Fruit fly (Drosophila melanogaster) whole organism, embryonic: ENCODE measurements around the gene Mettl5.
A peak's percentile ranks its signal among the peaks of the same experiment; 100 is the strongest.

Experiments
- Ada2b ChIP-seq: fragments of 200-800 bp; sonication (Bioruptor generic); IDR thresholded peaks from 2 replicates; pipeline ENCODE4 v1.3.6; 2022; ENCODE audit warnings: missing biosample characterization, missing genetic modification characterization
- Adf1 ChIP-seq: fragments of 200-800 bp; sonication (Bioruptor generic); IDR thresholded peaks from 2 replicates; pipeline ENCODE4 v1.3.6; 2022; ENCODE audit warnings: missing biosample characterization, missing genetic modification characterization
- Aef1 ChIP-seq: fragments of 200-800 bp; sonication (Bioruptor generic); IDR thresholded peaks from 3 replicates; pipeline ENCODE4 v1.3.6; 2022; ENCODE audit warnings: missing biosample characterization, missing genetic modification characterization
- Antp ChIP-seq: fragments of 200-800 bp; sonication (Bioruptor generic); optimal IDR thresholded peaks from 3 replicates; lab custom pipeline; 2016; ENCODE audit warnings: missing biosample characterization, missing genetic modification characterization
- Atf6 ChIP-seq: fragments of 200-800 bp; sonication (Bioruptor generic); IDR thresholded peaks from 2 replicates; pipeline ENCODE4 v1.3.6; 2022; ENCODE audit warnings: missing biosample characterization, missing genetic modification characterization
- BtbVII ChIP-seq: fragments of 200-800 bp; sonication (Bioruptor generic); optimal IDR thresholded peaks from 3 replicates; lab custom pipeline; 2017; ENCODE audit warnings: missing biosample characterization, mild to moderate bottlenecking, missing genetic modification characterization
- CG10147 ChIP-seq: fragments of 200-800 bp; sonication (Bioruptor generic); optimal IDR thresholded peaks from 2 replicates; lab custom pipeline; 2019; ENCODE audit warnings: missing biosample characterization, mild to moderate bottlenecking, missing genetic modification characterization, moderate library complexity
- CG10274 ChIP-seq: fragments of 200-800 bp; sonication (Bioruptor generic); optimal IDR thresholded peaks from 3 replicates; lab custom pipeline; 2017; ENCODE audit warnings: missing biosample characterization, mild to moderate bottlenecking, missing genetic modification characterization
- CG12236 ChIP-seq: fragments of 200-800 bp; sonication (Bioruptor generic); optimal IDR thresholded peaks from 2 replicates; lab custom pipeline; 2016; ENCODE audit warnings: missing biosample characterization, missing genetic modification characterization
- CG12391 ChIP-seq: fragments of 200-800 bp; sonication (Bioruptor generic); optimal IDR thresholded peaks from 3 replicates; lab custom pipeline; 2018; ENCODE audit warnings: missing biosample characterization, mild to moderate bottlenecking, missing genetic modification characterization, moderate library complexity
- CG13296 ChIP-seq: fragments of 200-800 bp; sonication (Bioruptor generic); optimal IDR thresholded peaks from 3 replicates; lab custom pipeline; 2018; ENCODE audit warnings: missing biosample characterization, mild to moderate bottlenecking, missing genetic modification characterization
- CG14667 ChIP-seq: fragments of 200-800 bp; sonication (Bioruptor generic); IDR thresholded peaks from 2 replicates; pipeline ENCODE4 v1.3.6; 2022; ENCODE audit warnings: missing biosample characterization, missing genetic modification characterization
- CG15011 ChIP-seq: fragments of 200-800 bp; sonication (Bioruptor generic); optimal IDR thresholded peaks from 3 replicates; lab custom pipeline; 2018; ENCODE audit warnings: missing biosample characterization, mild to moderate bottlenecking, missing genetic modification characterization
- CG16813 ChIP-seq: fragments of 200-800 bp; sonication (Bioruptor generic); IDR thresholded peaks from 3 replicates; pipeline ENCODE4 v1.3.6; 2022; ENCODE audit warnings: missing biosample characterization, missing genetic modification characterization; ENCODE audit not compliant: partially characterized antibody
- CG17802 ChIP-seq: fragments of 200-800 bp; sonication (Bioruptor generic); optimal IDR thresholded peaks from 2 replicates; lab custom pipeline; 2018; ENCODE audit warnings: missing biosample characterization, mild to moderate bottlenecking, missing genetic modification characterization, moderate library complexity
- CG17912 ChIP-seq: fragments of 200-800 bp; sonication (Bioruptor generic); optimal IDR thresholded peaks from 2 replicates; lab custom pipeline; 2018; ENCODE audit warnings: missing biosample characterization, mild to moderate bottlenecking, missing genetic modification characterization
- CG18262 ChIP-seq: fragments of 200-800 bp; optimal IDR thresholded peaks from 3 replicates; lab custom pipeline; 2019; ENCODE audit warnings: missing biosample characterization, mild to moderate bottlenecking, missing genetic modification characterization, moderate library complexity
- CG18599 ChIP-seq: fragments of 200-800 bp; sonication (Bioruptor generic); optimal IDR thresholded peaks from 3 replicates; lab custom pipeline; 2017; ENCODE audit warnings: missing biosample characterization, missing genetic modification characterization, mild to moderate bottlenecking, moderate library complexity, missing genetic modification reagents
- CG2712 ChIP-seq: fragments of 200-800 bp; optimal IDR thresholded peaks from 3 replicates; lab custom pipeline; 2019; ENCODE audit warnings: missing biosample characterization, mild to moderate bottlenecking, missing genetic modification characterization, moderate library complexity
- CG30403 ChIP-seq: fragments of 200-800 bp; sonication (Bioruptor generic); optimal IDR thresholded peaks from 3 replicates; lab custom pipeline; 2016; ENCODE audit warnings: missing biosample characterization, missing genetic modification characterization
- CG31224 ChIP-seq: fragments of 200-800 bp; sonication (Bioruptor generic); IDR thresholded peaks from 2 replicates; pipeline ENCODE4 v1.3.6; 2022; ENCODE audit warnings: missing biosample characterization, missing genetic modification characterization
- CG7556 ChIP-seq: fragments of 200-800 bp; sonication (Bioruptor generic); optimal IDR thresholded peaks from 2 replicates; lab custom pipeline; 2017; ENCODE audit warnings: missing biosample characterization, mild to moderate bottlenecking, missing genetic modification characterization
- CG7839 ChIP-seq: fragments of 200-800 bp; sonication (Bioruptor generic); optimal IDR thresholded peaks from 3 replicates; lab custom pipeline; 2018; ENCODE audit warnings: missing biosample characterization, mild to moderate bottlenecking, missing genetic modification characterization, moderate library complexity
- Doc2 ChIP-seq: fragments of 200-800 bp; sonication (Bioruptor generic); IDR thresholded peaks from 2 replicates; pipeline ENCODE4 v1.3.6; 2022; ENCODE audit warnings: missing biosample characterization, missing genetic modification characterization
- Dref ChIP-seq: fragments of 200-800 bp; sonication (Bioruptor generic); IDR thresholded peaks from 2 replicates; pipeline ENCODE4 v1.3.6; 2022; ENCODE audit warnings: missing biosample characterization, missing genetic modification characterization
- Eip74EF ChIP-seq, 2 experiments: fragments of 200-800 bp in 1 of 2; fragments of >200 bp in 1 of 2; sonication (Bioruptor generic) in 1 of 2; optimal IDR thresholded peaks; 2 replicates each; lab custom pipeline; 2017 to 2019; ENCODE audit warnings: missing biosample characterization in 2 of 2, missing genetic modification characterization in 2 of 2, mild to moderate bottlenecking in 1 of 2, moderate library complexity in 1 of 2
- Fer2 ChIP-seq: fragments of 200-800 bp; sonication (Bioruptor generic); optimal IDR thresholded peaks from 2 replicates; lab custom pipeline; 2018; ENCODE audit warnings: missing biosample characterization, mild to moderate bottlenecking, missing genetic modification characterization, moderate library complexity
- HHEX ChIP-seq: fragments of 200-800 bp; sonication (Bioruptor generic); optimal IDR thresholded peaks from 3 replicates; lab custom pipeline; 2017; ENCODE audit warnings: missing biosample characterization, mild to moderate bottlenecking, missing genetic modification characterization, missing genetic modification reagents
- HmgZ ChIP-seq: fragments of 200-800 bp; sonication (Bioruptor generic); optimal IDR thresholded peaks from 2 replicates; lab custom pipeline; 2018; ENCODE audit warnings: missing biosample characterization, mild to moderate bottlenecking, missing genetic modification characterization
- Lim3 ChIP-seq: fragments of 200-800 bp; sonication (Bioruptor generic); IDR thresholded peaks from 2 replicates; pipeline ENCODE4 v1.3.6; 2022; ENCODE audit warnings: missing biosample characterization, missing genetic modification characterization
- Max ChIP-seq: fragments of 200-800 bp; sonication (Bioruptor generic); optimal IDR thresholded peaks from 2 replicates; lab custom pipeline; 2016; ENCODE audit warnings: missing biosample characterization, mild to moderate bottlenecking, missing genetic modification characterization
- Sox102F ChIP-seq: fragments of 200-800 bp; sonication (Bioruptor generic); optimal IDR thresholded peaks from 2 replicates; lab custom pipeline; 2018; ENCODE audit warnings: missing biosample characterization, mild to moderate bottlenecking, missing genetic modification characterization, moderate library complexity
- aop ChIP-seq: fragments of 200-800 bp; sonication (Bioruptor generic); IDR thresholded peaks from 2 replicates; pipeline ENCODE4 v1.3.6; 2022; ENCODE audit warnings: missing biosample characterization, missing genetic modification characterization
- danr ChIP-seq: fragments of 200-800 bp; sonication (Bioruptor generic); IDR thresholded peaks from 2 replicates; pipeline ENCODE4 v1.3.6; 2022; ENCODE audit warnings: missing biosample characterization, missing genetic modification characterization
- dmrt99B ChIP-seq: fragments of 200-800 bp; sonication (Bioruptor generic); optimal IDR thresholded peaks from 2 replicates; lab custom pipeline; 2018; ENCODE audit warnings: missing biosample characterization, mild to moderate bottlenecking, missing genetic modification characterization, moderate library complexity
- ems ChIP-seq: fragments of 200-800 bp; sonication (Bioruptor generic); optimal IDR thresholded peaks from 3 replicates; lab custom pipeline; 2016; ENCODE audit warnings: missing biosample characterization, missing genetic modification characterization
- gce ChIP-seq: fragments of 200-800 bp; sonication (Bioruptor generic); IDR thresholded peaks from 3 replicates; pipeline ENCODE4 v1.3.6; 2022; ENCODE audit warnings: missing biosample characterization, missing genetic modification characterization
- gfzf ChIP-seq: fragments of 200-800 bp; sonication (Bioruptor generic); optimal IDR thresholded peaks from 2 replicates; lab custom pipeline; 2016; ENCODE audit warnings: missing biosample characterization, mild to moderate bottlenecking, missing genetic modification characterization, moderate library complexity
- grn ChIP-seq: fragments of 200-800 bp; sonication (Bioruptor generic); optimal IDR thresholded peaks from 3 replicates; lab custom pipeline; 2017; ENCODE audit warnings: missing biosample characterization, missing genetic modification characterization
- inv ChIP-seq: fragments of 200-800 bp; sonication (Bioruptor generic); IDR thresholded peaks from 2 replicates; pipeline ENCODE4 v1.3.6; 2022; ENCODE audit warnings: missing biosample characterization, missing genetic modification characterization; ENCODE audit not compliant: partially characterized antibody
- luna ChIP-seq: fragments of 200-800 bp; sonication (Bioruptor generic); optimal IDR thresholded peaks from 2 replicates; lab custom pipeline; 2016; ENCODE audit warnings: missing biosample characterization, missing genetic modification characterization
- otp ChIP-seq: fragments of 200-800 bp; sonication (Bioruptor generic); IDR thresholded peaks from 3 replicates; pipeline ENCODE4, ENCODE4 v1.3.6; 2022; ENCODE audit warnings: missing biosample characterization, missing genetic modification characterization
- pita ChIP-seq: fragments of 200-800 bp; sonication (Bioruptor generic); optimal IDR thresholded peaks from 2 replicates; lab custom pipeline; 2017; ENCODE audit warnings: missing biosample characterization, mild to moderate bottlenecking, missing genetic modification characterization
- ranshi ChIP-seq: fragments of 200-800 bp; sonication (Bioruptor generic); IDR thresholded peaks from 2 replicates; pipeline ENCODE4 v1.3.6; 2022; ENCODE audit warnings: missing biosample characterization, missing genetic modification characterization
- seq ChIP-seq: fragments of 200-800 bp; sonication (Bioruptor generic); IDR thresholded peaks from 2 replicates; pipeline ENCODE4 v1.3.6; 2022; ENCODE audit warnings: missing biosample characterization, missing genetic modification characterization
- sug ChIP-seq: fragments of 200-800 bp; optimal IDR thresholded peaks from 2 replicates; lab custom pipeline; 2019; ENCODE audit warnings: missing biosample characterization, mild to moderate bottlenecking, missing genetic modification characterization, moderate library complexity
- toy ChIP-seq: fragments of 200-800 bp; sonication (Bioruptor generic); IDR thresholded peaks from 2 replicates; pipeline ENCODE4 v1.3.6; 2022; ENCODE audit warnings: missing biosample characterization, missing genetic modification characterization
- trem ChIP-seq: fragments of 200-800 bp; optimal IDR thresholded peaks from 3 replicates; lab custom pipeline; 2019; ENCODE audit warnings: missing biosample characterization, mild to moderate bottlenecking, missing genetic modification characterization, moderate library complexity
- tx ChIP-seq: fragments of 200-800 bp; sonication (Bioruptor generic); optimal IDR thresholded peaks from 2 replicates; lab custom pipeline; 2016; ENCODE audit warnings: missing biosample characterization, missing genetic modification characterization
- z ChIP-seq: fragments of 200-800 bp; sonication (Bioruptor generic); IDR thresholded peaks from 3 replicates; pipeline ENCODE4 v1.3.6; 2022; ENCODE audit warnings: missing biosample characterization, missing genetic modification characterization

Gene Mettl5

DNA sequence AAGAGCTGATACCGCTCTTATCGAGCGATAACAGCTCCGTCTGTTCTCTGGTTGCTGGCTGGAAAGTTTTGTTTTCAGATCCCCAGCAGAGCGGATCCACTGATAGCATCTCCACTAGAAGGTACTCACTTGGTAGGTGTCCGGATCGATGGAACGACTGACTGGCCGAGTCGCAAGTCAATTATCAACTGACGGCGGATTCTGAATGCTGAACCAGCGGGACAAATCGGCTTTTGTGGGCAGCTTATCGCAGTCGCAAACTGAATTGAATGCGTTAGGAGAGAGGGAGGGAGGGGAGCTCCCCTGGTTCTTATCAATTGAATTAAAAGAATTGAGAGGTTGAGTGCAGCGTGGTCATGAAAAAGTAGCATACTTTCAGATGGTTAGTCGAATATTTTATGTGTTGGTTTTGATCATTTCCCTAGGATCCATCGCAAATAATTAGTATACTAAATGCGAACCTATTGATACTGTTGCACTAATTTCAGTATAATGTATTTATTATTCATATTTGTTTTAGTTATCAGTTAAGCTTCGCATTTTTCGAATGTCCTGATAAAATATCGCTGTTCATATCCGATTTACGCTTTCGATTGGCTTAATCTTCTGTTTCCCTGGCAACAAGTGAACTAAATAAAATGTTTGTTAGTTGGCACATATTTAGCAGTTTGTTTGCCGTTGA, 5.3 kb downstream of the Mettl5 start, which contains the start of the genes Aldh7A1 and CG14085 (continued):
- TF ChIP-seq CG16813 (GFP tag; lab: Robert Waterston, UW): 0 out of 3 replicates have a peak, but pooled peaks have one; percentile 6
- TF ChIP-seq CG12391 (tag; lab: Kevin White, UChicago): no peak
- TF ChIP-seq CG14667: no peak
- TF ChIP-seq CG31224 (GFP tag; lab: Robert Waterston, UW): no peak
- TF ChIP-seq grn (GFP tag; lab: Kevin White, UChicago): peak; percentile 96
- no peak for TF ChIP-seq CG10274 (GFP tag; lab: Kevin White, UChicago)
- no peak for TF ChIP-seq CG15011 (GFP tag; lab: Kevin White, UChicago)
- no peak for TF ChIP-seq z (GFP tag; lab: Robert Waterston, UW)
- no peak for TF ChIP-seq inv (GFP tag; lab: Robert Waterston, UW)
- no peak for TF ChIP-seq HHEX (GFP tag; lab: Kevin White, UChicago)
- peak; percentile 72 for TF ChIP-seq HmgZ (tag; lab: Kevin White, UChicago)
- TF ChIP-seq CG18262 (tag; lab: Kevin White, UChicago): no peak
- TF ChIP-seq Sox102F (GFP tag; lab: Kevin White, UChicago): no peak
- no peak for TF ChIP-seq ems (GFP tag; lab: Kevin White, UChicago)
- no peak; the same call in 1 of the 2 replicates for TF ChIP-seq Adf1 (GFP tag; lab: Robert Waterston, UW)
- no peak for TF ChIP-seq Antp (GFP tag; lab: Kevin White, UChicago)
- peak; percentile 40 for TF ChIP-seq CG18599 (GFP tag; lab: Kevin White, UChicago)
- TF ChIP-seq Lim3 (GFP tag; lab: Robert Waterston, UW): no peak
- TF ChIP-seq CG7556 (GFP tag; lab: Kevin White, UChicago): no peak
- no peak for TF ChIP-seq Ada2b
- no peak for TF ChIP-seq CG12236 (GFP tag; lab: Kevin White, UChicago)
- TF ChIP-seq ranshi: no peak
- TF ChIP-seq Aef1 (GFP tag; lab: Robert Waterston, UW): no peak
- peak; percentile 34 for TF ChIP-seq Max
- TF ChIP-seq CG13296 (GFP tag; lab: Kevin White, UChicago): no peak
- no peak for TF ChIP-seq aop (GFP tag; lab: Robert Waterston, UW)
- no peak for TF ChIP-seq tx (GFP tag; lab: Kevin White, UChicago)
- no peak for TF ChIP-seq CG10147 (GFP tag; lab: Kevin White, UChicago)
- no peak for TF ChIP-seq luna
- TF ChIP-seq trem: no peak
- no peak for TF ChIP-seq Dref
- no peak for TF ChIP-seq gfzf (GFP tag; lab: Kevin White, UChicago)
- no peak for TF ChIP-seq CG7839 (tag; lab: Kevin White, UChicago)
- peak; percentile 100 for TF ChIP-seq sug (tag; lab: Kevin White, UChicago)
- no peak for TF ChIP-seq pita (GFP tag; lab: Kevin White, UChicago)
- no peak for TF ChIP-seq danr
- no peak for TF ChIP-seq seq (GFP tag; lab: Robert Waterston, UW)
- TF ChIP-seq Atf6 (GFP tag; lab: Robert Waterston, UW): no peak
- TF ChIP-seq CG17802 (tag; lab: Kevin White, UChicago): no peak
- no peak for TF ChIP-seq Eip74EF (GFP tag; optimal IDR thresholded peaks at IDR 0.05; lab: Kevin White, UChicago)
- TF ChIP-seq otp (GFP tag; lab: Robert Waterston, UW): no peak
- peak; percentile 30 for TF ChIP-seq CG17912 (GFP tag; lab: Kevin White, UChicago)
- TF ChIP-seq CG30403 (GFP tag; lab: Kevin White, UChicago): no peak
- TF ChIP-seq CG2712 (tag; lab: Kevin White, UChicago): no peak
- TF ChIP-seq dmrt99B (tag; lab: Kevin White, UChicago): no peak
- no peak for TF ChIP-seq BtbVII (GFP tag; lab: Kevin White, UChicago)
- no peak for TF ChIP-seq Fer2 (tag; lab: Kevin White, UChicago)
- 0 out of 3 replicates have a peak, but pooled peaks have one; percentile 37 for TF ChIP-seq gce (GFP tag; lab: Robert Waterston, UW)
- TF ChIP-seq Doc2 (GFP tag; lab: Robert Waterston, UW): no peak
- TF ChIP-seq toy (GFP tag; lab: Robert Waterston, UW): no peak
